Worm (Caenorhabditis elegans) whole organism, L4 larva: ENCODE results near the gene K10F12.7.
A peak's percentile ranks its signal among the peaks of the same experiment; 100 is the strongest.

Source experiments
- D1046.2 ChIP-seq: fragments of 200-800 bp; sonication (Bioruptor generic); IDR thresholded peaks from 2 replicates; pipeline ENCODE4 v1.3.6; 2022; ENCODE audit warnings: missing genetic modification characterization, missing compliant biosample characterization
- F10B5.3 ChIP-seq: sonication (generic microtip); optimal IDR thresholded peaks from 2 replicates; lab custom pipeline; 2016; ENCODE audit warnings: mild to moderate bottlenecking, missing genetic modification characterization, missing compliant biosample characterization
- F44E2.7 ChIP-seq: fragments of 200-800 bp; sonication (Bioruptor generic); IDR thresholded peaks from 2 replicates; pipeline ENCODE4 v2.1.2; 2022; ENCODE audit warnings: missing genetic modification characterization, missing compliant biosample characterization
- F49E8.2 ChIP-seq: sonication (generic microtip); optimal IDR thresholded peaks from 2 replicates; lab custom pipeline; 2016; ENCODE audit warnings: missing compliant biosample characterization, mild to moderate bottlenecking, missing genetic modification characterization, borderline replicate concordance
- T20F7.1 ChIP-seq: fragments of 200-800 bp; sonication (Bioruptor generic); optimal IDR thresholded peaks from 2 replicates; lab custom pipeline; 2018; ENCODE audit warnings: mild to moderate bottlenecking, missing genetic modification characterization, missing compliant biosample characterization
- ama-1 ChIP-seq: fragments of 150-350 bp; optimal IDR thresholded peaks from 2 replicates; lab custom pipeline; 2014; ENCODE audit warnings: inconsistent platforms, mixed read lengths
- ceh-44 ChIP-seq: fragments of 200-800 bp; sonication (Bioruptor generic); IDR thresholded peaks from 2 replicates; pipeline ENCODE4 v1.3.6; 2022; ENCODE audit warnings: missing genetic modification reagents, missing genetic modification characterization, missing compliant biosample characterization
- ces-1 ChIP-seq: fragments of 150-350 bp; sonication (generic microtip); optimal IDR thresholded peaks from 4 replicates; lab custom pipeline; 2014; ENCODE audit warnings: missing biosample characterization, missing genetic modification reagents, missing genetic modification characterization
- daf-19 ChIP-seq: fragments of 200-800 bp; sonication (Bioruptor generic); conservative IDR thresholded peaks from 2 replicates; pipeline ENCODE4 v1.3.6; 2022; ENCODE audit warnings: missing genetic modification characterization, missing compliant biosample characterization
- dmd-6 ChIP-seq: fragments of 200-800 bp; sonication (Bioruptor generic); IDR thresholded peaks from 2 replicates; pipeline ENCODE4 v1.3.6; 2022; ENCODE audit warnings: missing genetic modification reagents, missing genetic modification characterization, missing compliant biosample characterization
- dve-1 ChIP-seq: sonication (generic microtip); optimal IDR thresholded peaks from 2 replicates; lab custom pipeline; 2017; ENCODE audit warnings: antibody characterized with exemption, mild to moderate bottlenecking, missing genetic modification characterization, missing compliant biosample characterization; ENCODE audit not compliant: insufficient read depth
- fkh-10 ChIP-seq: fragments of 150-350 bp; optimal IDR thresholded peaks from 2 replicates; lab custom pipeline; 2014; ENCODE audit warnings: missing biosample characterization, missing genetic modification reagents, missing genetic modification characterization
- fos-1 ChIP-seq: fragments of 150-350 bp; optimal IDR thresholded peaks from 2 replicates; lab custom pipeline; 2014; ENCODE audit warnings: missing biosample characterization, missing genetic modification characterization
- lim-7 ChIP-seq: fragments of 200-800 bp; sonication (Bioruptor generic); IDR thresholded peaks from 2 replicates; pipeline ENCODE4 v1.3.6; 2022; ENCODE audit warnings: missing genetic modification characterization, missing compliant biosample characterization
- lin-38 ChIP-seq: fragments of 200-800 bp; sonication (Bioruptor generic); IDR thresholded peaks from 2 replicates; pipeline ENCODE4 v1.3.6; 2022; ENCODE audit warnings: missing genetic modification reagents, missing genetic modification characterization, missing compliant biosample characterization
- madf-5 ChIP-seq, 2 experiments: fragments of 200-800 bp; sonication (Bioruptor generic); IDR thresholded peaks; 2 replicates each; pipeline ENCODE4 v1.3.6; 2022; ENCODE audit warnings: missing compliant biosample characterization in 2 of 2, missing genetic modification characterization in 2 of 2
- madf-9 ChIP-seq: fragments of 200-800 bp; sonication (Bioruptor generic); conservative IDR thresholded peaks from 2 replicates; pipeline ENCODE4 v1.3.6; 2022; ENCODE audit warnings: missing genetic modification reagents, missing genetic modification characterization, missing compliant biosample characterization
- mdl-1 ChIP-seq, 2 experiments: fragments of 150-350 bp in 1 of 2; sonication (generic microtip) in 1 of 2; optimal IDR thresholded peaks; 2 replicates each; lab custom pipeline; 2014 to 2017; ENCODE audit warnings: missing biosample characterization in 2 of 2, missing genetic modification characterization in 2 of 2
- mes-2 ChIP-seq: sonication (generic microtip); optimal IDR thresholded peaks from 2 replicates; lab custom pipeline; 2016; ENCODE audit warnings: missing genotype, mild to moderate bottlenecking, missing genetic modification characterization, missing compliant biosample characterization; ENCODE audit not compliant: poor library complexity, severe bottlenecking
- mxl-2 ChIP-seq: fragments of 200-800 bp; sonication (Bioruptor generic); conservative IDR thresholded peaks from 2 replicates; pipeline ENCODE4 v1.3.6; 2022; ENCODE audit warnings: missing genetic modification reagents, missing genetic modification characterization, missing compliant biosample characterization
- mxl-3 ChIP-seq: fragments of 200-800 bp; sonication (Bioruptor generic); optimal IDR thresholded peaks from 2 replicates; lab custom pipeline; 2018; ENCODE audit warnings: mild to moderate bottlenecking, missing genetic modification characterization, missing compliant biosample characterization
- nhr-10 ChIP-seq: fragments of 150-350 bp; optimal IDR thresholded peaks from 2 replicates; lab custom pipeline; 2014; ENCODE audit warnings: missing biosample characterization, missing genetic modification characterization
- nhr-11 ChIP-seq: fragments of 150-350 bp; optimal IDR thresholded peaks from 2 replicates; lab custom pipeline; 2014; ENCODE audit warnings: missing biosample characterization, missing genetic modification characterization
- nhr-111 ChIP-seq: fragments of 200-800 bp; sonication (Bioruptor generic); optimal IDR thresholded peaks from 2 replicates; lab custom pipeline; 2018; ENCODE audit warnings: mild to moderate bottlenecking, missing genetic modification characterization, missing compliant biosample characterization
- nhr-25 ChIP-seq: sonication (generic microtip); optimal IDR thresholded peaks from 2 replicates; lab custom pipeline; 2017; ENCODE audit warnings: missing genetic modification characterization, mild to moderate bottlenecking, missing compliant biosample characterization, antibody characterized with exemption, moderate library complexity, borderline replicate concordance; ENCODE audit not compliant: insufficient read depth
- nhr-42 ChIP-seq: fragments of 200-800 bp; sonication (Bioruptor generic); IDR thresholded peaks from 2 replicates; pipeline ENCODE4 v1.3.6; 2022; ENCODE audit warnings: missing genetic modification characterization, missing compliant biosample characterization
- pha-4 ChIP-seq, 2 experiments: fragments of 150-350 bp in 1 of 2; fragments of 200-800 bp in 1 of 2; sonication (Bioruptor generic) in 1 of 2; IDR thresholded peaks in 1 of 2; optimal IDR thresholded peaks in 1 of 2; 2 replicates each; pipeline versions ENCODE4 v1.3.6 to Lab custom; 2014 to 2022; ENCODE audit warnings: missing genetic modification characterization in 2 of 2, missing genetic modification reagents in 2 of 2, missing biosample characterization in 1 of 2, missing compliant biosample characterization in 1 of 2
- php-3 ChIP-seq: fragments of 200-800 bp; sonication (Bioruptor generic); IDR thresholded peaks from 2 replicates; pipeline ENCODE4 v1.3.6; 2022; ENCODE audit warnings: missing genetic modification reagents, missing genetic modification characterization, missing compliant biosample characterization
- pqm-1 ChIP-seq: sonication (generic microtip); optimal IDR thresholded peaks from 2 replicates; lab custom pipeline; 2017; ENCODE audit warnings: missing biosample characterization, missing genetic modification characterization
- saeg-2 ChIP-seq: fragments of 200-800 bp; sonication (Bioruptor generic); IDR thresholded peaks from 2 replicates; pipeline ENCODE4 v1.3.6; 2022; ENCODE audit warnings: missing genetic modification reagents, missing genetic modification characterization, missing compliant biosample characterization
- sdz-12 ChIP-seq: fragments of 200-800 bp; sonication (Bioruptor generic); optimal IDR thresholded peaks from 2 replicates; lab custom pipeline; 2018; ENCODE audit warnings: mild to moderate bottlenecking, missing genetic modification characterization, missing compliant biosample characterization
- snpc-1.2 ChIP-seq: fragments of 200-800 bp; sonication (Bioruptor generic); IDR thresholded peaks from 2 replicates; pipeline ENCODE4 v1.3.6; 2022; ENCODE audit warnings: missing genetic modification reagents, missing genetic modification characterization, missing compliant biosample characterization
- spr-1 ChIP-seq: sonication (generic microtip); optimal IDR thresholded peaks from 2 replicates; lab custom pipeline; 2016; ENCODE audit warnings: mild to moderate bottlenecking, missing genetic modification characterization, missing compliant biosample characterization
- spr-3 ChIP-seq: fragments of 200-800 bp; sonication (Bioruptor generic); optimal IDR thresholded peaks from 2 replicates; lab custom pipeline; 2018; ENCODE audit warnings: mild to moderate bottlenecking, missing genetic modification characterization, missing compliant biosample characterization
- tag-97 ChIP-seq: fragments of 200-800 bp; sonication (Bioruptor generic); IDR thresholded peaks from 2 replicates; pipeline ENCODE4 v1.3.6; 2022; ENCODE audit warnings: missing genetic modification characterization, missing compliant biosample characterization
- unc-130 ChIP-seq: sonication (generic microtip); optimal IDR thresholded peaks from 2 replicates; lab custom pipeline; 2016; ENCODE audit warnings: missing genetic modification reagents, missing genetic modification characterization, missing compliant biosample characterization
- unc-39 ChIP-seq: sonication (generic microtip); optimal IDR thresholded peaks from 2 replicates; lab custom pipeline; 2017; ENCODE audit warnings: missing biosample characterization, missing genetic modification characterization
- vab-7 ChIP-seq: fragments of 200-800 bp; sonication (Bioruptor generic); IDR thresholded peaks from 2 replicates; pipeline ENCODE4 v1.3.6; 2022; ENCODE audit warnings: missing genetic modification reagents, missing genetic modification characterization, missing compliant biosample characterization
- zfp-3 ChIP-seq: fragments of 200-800 bp; sonication (Bioruptor generic); conservative IDR thresholded peaks from 2 replicates; pipeline ENCODE4 v1.3.6; 2022; ENCODE audit warnings: missing genetic modification reagents, missing genetic modification characterization, missing compliant biosample characterization
- zip-2 ChIP-seq: fragments of 150-350 bp; optimal IDR thresholded peaks from 2 replicates; lab custom pipeline; 2014; ENCODE audit warnings: missing biosample characterization, missing genetic modification characterization
- ztf-11 ChIP-seq: fragments of 150-350 bp; optimal IDR thresholded peaks from 2 replicates; lab custom pipeline; 2014; ENCODE audit warnings: missing biosample characterization, missing genetic modification characterization
- ztf-7 ChIP-seq: fragments of 150-350 bp; optimal IDR thresholded peaks from 2 replicates; lab custom pipeline; 2014; ENCODE audit warnings: missing biosample characterization, missing genetic modification characterization

The K10F12.7 gene

ce11 chrIII:356906-357901 lies 25.2 kb downstream of the K10F12.7 start (continued):
- TF ChIP-seq pha-4 (GFP tag; IDR thresholded peaks at IDR 0.05; lab: Robert Waterston, UW) (no peak), pha-4 (tag; optimal IDR thresholded peaks at IDR 0.05; lab: Kevin White, UChicago) (no peak), daf-19 (GFP tag; lab: Robert Waterston, UW) (no peak), sdz-12 (GFP tag; lab: Kevin White, UChicago) (no peak), vab-7 (GFP tag; lab: Robert Waterston, UW) (no peak), lin-38 (peak; percentile 6; the same call in 1 of the 2 replicates), php-3 (GFP tag; lab: Robert Waterston, UW) (peak; percentile 52; the same call in 1 of the 2 replicates), pqm-1 (tag; lab: Kevin White, UChicago) (peak; percentile 87), F49E8.2 (tag; lab: Kevin White, UChicago) (no peak), fkh-10 (GFP tag; lab: Kevin White, UChicago) (no peak), zfp-3 (GFP tag; lab: Robert Waterston, UW) (no peak; the same call in 1 of the 2 replicates), madf-5 (GFP tag; IDR thresholded peaks at IDR 0.05; lab: Robert Waterston, UW) (no peak), nhr-10 (tag; lab: Kevin White, UChicago) (no peak), nhr-25 (tag; lab: Kevin White, UChicago) (no peak), ceh-44 (GFP tag; lab: Robert Waterston, UW) (no peak), nhr-11 (tag; lab: Kevin White, UChicago) (no peak), nhr-111 (GFP tag; lab: Kevin White, UChicago) (no peak), unc-39 (tag; lab: Kevin White, UChicago) (no peak), ama-1 (no peak), tag-97 (no peak), ces-1 (GFP tag; lab: Kevin White, UChicago) (no peak)

- TF ChIP-seq zfp-3 (GFP tag; lab: Robert Waterston, UW) (no peak), F10B5.3 (tag; lab: Kevin White, UChicago) (peak; percentile 58), dve-1 (tag; lab: Kevin White, UChicago) (peak; percentile 79), F49E8.2 (tag; lab: Kevin White, UChicago) (no peak), vab-7 (GFP tag; lab: Robert Waterston, UW) (no peak), mxl-2 (GFP tag; lab: Robert Waterston, UW) (no peak), zip-2 (tag; lab: Kevin White, UChicago) (peak; percentile 86), madf-9 (GFP tag; lab: Robert Waterston, UW) (no peak), spr-3 (GFP tag; lab: Kevin White, UChicago) (peak; percentile 35), mdl-1 (tag; optimal IDR thresholded peaks at IDR 0.05; lab: Kevin White, UChicago) (peak; percentile 62 to 86), ztf-7 (tag; lab: Kevin White, UChicago) (peak; percentile 18), T20F7.1 (peak; percentile 69), lim-7 (no peak), tag-97 (no peak), unc-130 (GFP tag; lab: Kevin White, UChicago) (peak; percentile 8), snpc-1.2 (no peak), ama-1 (peak; percentile 85), nhr-42 (GFP tag; lab: Robert Waterston, UW) (peak; percentile 6; the same call in 1 of the 2 replicates), mes-2 (peak; percentile 64), dmd-6 (peak; percentile 78), fkh-10 (GFP tag; lab: Kevin White, UChicago) (peak; percentile 93), mxl-3 (GFP tag; lab: Kevin White, UChicago) (peak; percentile 61), ztf-11 (tag; lab: Kevin White, UChicago) (no peak), D1046.2 (GFP tag; lab: Robert Waterston, UW) (0 out of 2 replicates have a peak, but pooled peaks have one; percentile 48), fos-1 (tag; lab: Kevin White, UChicago) (no peak), spr-1 (peak; percentile 91), saeg-2 (GFP tag; lab: Robert Waterston, UW) (peak; percentile 73; the same call in 1 of the 2 replicates), pha-4 (GFP tag; IDR thresholded peaks at IDR 0.05; lab: Robert Waterston, UW) (peak; percentile 63; the same call in 1 of the 2 replicates), pha-4 (tag; optimal IDR thresholded peaks at IDR 0.05; lab: Kevin White, UChicago) (no peak), F44E2.7 (GFP tag; lab: Robert Waterston, UW) (0 out of 2 replicates have a peak, but pooled peaks have one; percentile 24)
Measured at ce11 chrIII:354545-355460, 27.6 kb downstream of the K10F12.7 start, which contains the start of gene gei-4. Gene gei-4, minus strand, starts transcription at chrIII:354800.
